Worm (Caenorhabditis elegans) whole organism, young adult: ENCODE measurements around the gene dmsr-1.

Experiments
- B0019.2 ChIP-seq: fragments of 200-800 bp; sonication (Bioruptor generic); conservative IDR thresholded peaks from 2 replicates; pipeline ENCODE4 v1.3.6; 2022; ENCODE audit warnings: missing genetic modification reagents, missing genetic modification characterization, missing compliant biosample characterization
- B0261.1 ChIP-seq: sonication (generic microtip); optimal IDR thresholded peaks from 2 replicates; lab custom pipeline; 2016; ENCODE audit warnings: mild to moderate bottlenecking, missing genetic modification characterization, moderate library complexity, missing compliant biosample characterization
- F10E7.11 ChIP-seq: sonication (generic microtip); optimal IDR thresholded peaks from 2 replicates; lab custom pipeline; 2017; ENCODE audit warnings: mild to moderate bottlenecking, missing genetic modification characterization, moderate library complexity, missing compliant biosample characterization
- F22D6.2 ChIP-seq: sonication (generic microtip); optimal IDR thresholded peaks from 2 replicates; lab custom pipeline; 2016; ENCODE audit warnings: mild to moderate bottlenecking, missing genetic modification characterization, missing compliant biosample characterization
- F52B5.7 ChIP-seq: sonication (generic microtip); optimal IDR thresholded peaks from 2 replicates; lab custom pipeline; 2016; ENCODE audit warnings: mild to moderate bottlenecking, missing genetic modification characterization, missing compliant biosample characterization
- T26A5.8 ChIP-seq: sonication (generic microtip); optimal IDR thresholded peaks from 2 replicates; lab custom pipeline; 2016; ENCODE audit warnings: missing genetic modification characterization, missing compliant biosample characterization
- Y53F4B.3 ChIP-seq: fragments of 200-800 bp; sonication (Bioruptor generic); IDR thresholded peaks from 2 replicates; pipeline ENCODE4 v1.3.6; 2022; ENCODE audit warnings: missing genetic modification reagents, missing genetic modification characterization, missing compliant biosample characterization
- Y56A3A.18 ChIP-seq: fragments of 200-800 bp; sonication (Bioruptor generic); IDR thresholded peaks from 2 replicates; pipeline ENCODE4 v1.3.6; 2022; ENCODE audit warnings: missing genetic modification reagents, missing genetic modification characterization, missing compliant biosample characterization
- akir-1 ChIP-seq: fragments of 200-800 bp; sonication (Bioruptor generic); optimal IDR thresholded peaks from 2 replicates; lab custom pipeline; 2018; ENCODE audit warnings: mild to moderate bottlenecking, missing genetic modification characterization, moderate library complexity, missing compliant biosample characterization
- aptf-2 ChIP-seq: fragments of 200-800 bp; sonication (Bioruptor generic); conservative IDR thresholded peaks from 2 replicates; pipeline ENCODE4 v1.3.6; 2022; ENCODE audit warnings: missing genetic modification reagents, missing genetic modification characterization, missing compliant biosample characterization
- athp-1 ChIP-seq: sonication (generic microtip); optimal IDR thresholded peaks from 2 replicates; lab custom pipeline; 2017; ENCODE audit warnings: mild to moderate bottlenecking, missing genetic modification characterization, missing compliant biosample characterization
- cebp-2 ChIP-seq: fragments of 200-800 bp; sonication (Bioruptor generic); IDR thresholded peaks from 2 replicates; pipeline ENCODE4 v1.3.6; 2022; ENCODE audit warnings: missing genetic modification characterization, missing compliant biosample characterization
- ceh-91 ChIP-seq: fragments of 200-800 bp; sonication (Bioruptor generic); IDR thresholded peaks from 2 replicates; pipeline ENCODE4 v1.3.6; 2022; ENCODE audit warnings: missing genetic modification reagents, missing genetic modification characterization, missing compliant biosample characterization
- dpff-1 ChIP-seq: sonication (generic microtip); optimal IDR thresholded peaks from 2 replicates; lab custom pipeline; 2017; ENCODE audit warnings: mild to moderate bottlenecking, missing genetic modification characterization, missing compliant biosample characterization
- dpl-1 ChIP-seq: fragments of 150-350 bp; optimal IDR thresholded peaks from 2 replicates; lab custom pipeline; 2014; ENCODE audit warnings: missing biosample characterization, missing genetic modification reagents, missing genetic modification characterization
- gei-17 ChIP-seq: fragments of 200-800 bp; sonication (Bioruptor generic); optimal IDR thresholded peaks from 2 replicates; lab custom pipeline; 2018; ENCODE audit warnings: mild to moderate bottlenecking, missing genetic modification characterization, missing compliant biosample characterization
- him-1 ChIP-seq: sonication (generic microtip); optimal IDR thresholded peaks from 2 replicates; lab custom pipeline; 2016; ENCODE audit warnings: missing genotype, missing genetic modification reagents, missing genetic modification characterization, missing compliant biosample characterization
- hlh-26 ChIP-seq: fragments of 200-800 bp; sonication (Bioruptor generic); conservative IDR thresholded peaks from 2 replicates; pipeline ENCODE4 v1.3.6; 2022; ENCODE audit warnings: missing genetic modification reagents, missing genetic modification characterization, missing compliant biosample characterization
- let-526 ChIP-seq: fragments of 200-800 bp; sonication (Bioruptor generic); IDR thresholded peaks from 2 replicates; pipeline ENCODE4 v1.3.6; 2022; ENCODE audit warnings: missing genetic modification reagents, missing genetic modification characterization, missing compliant biosample characterization
- let-607 ChIP-seq, 2 experiments: fragments of 200-800 bp in 1 of 2; sonication (Bioruptor generic) in 1 of 2; sonication (generic microtip) in 1 of 2; optimal IDR thresholded peaks; 2 replicates each; lab custom pipeline; 2016 to 2018; ENCODE audit warnings: mild to moderate bottlenecking in 2 of 2, missing compliant biosample characterization in 2 of 2, missing genetic modification characterization in 2 of 2, moderate library complexity in 2 of 2, missing genotype in 1 of 2
- lin-40 ChIP-seq: sonication (generic microtip); optimal IDR thresholded peaks from 2 replicates; lab custom pipeline; 2016; ENCODE audit warnings: missing genetic modification characterization, mild to moderate bottlenecking, missing compliant biosample characterization, missing genotype, missing genetic modification reagents
- lin-54 ChIP-seq: fragments of 200-800 bp; sonication (Bioruptor generic); optimal IDR thresholded peaks from 2 replicates; lab custom pipeline; 2018; ENCODE audit warnings: mild to moderate bottlenecking, missing genetic modification characterization, missing compliant biosample characterization
- lsl-1 ChIP-seq: fragments of 200-800 bp; sonication (Bioruptor generic); optimal IDR thresholded peaks from 2 replicates; lab custom pipeline; 2018; ENCODE audit warnings: mild to moderate bottlenecking, missing genetic modification characterization, moderate library complexity, missing compliant biosample characterization
- madf-10 ChIP-seq: sonication (generic microtip); optimal IDR thresholded peaks from 2 replicates; lab custom pipeline; 2016; ENCODE audit warnings: mild to moderate bottlenecking, missing genetic modification characterization, missing compliant biosample characterization
- madf-3 ChIP-seq: fragments of 200-800 bp; sonication (Bioruptor generic); IDR thresholded peaks from 2 replicates; pipeline ENCODE4 v1.3.6; 2022; ENCODE audit warnings: missing genetic modification reagents, missing genetic modification characterization, missing compliant biosample characterization
- nhr-120 ChIP-seq: fragments of 200-800 bp; sonication (Bioruptor generic); IDR thresholded peaks from 2 replicates; pipeline ENCODE4 v1.3.6; 2022; ENCODE audit warnings: missing genetic modification characterization, missing compliant biosample characterization
- nhr-80 ChIP-seq: sonication (generic microtip); optimal IDR thresholded peaks from 2 replicates; lab custom pipeline; 2016; ENCODE audit warnings: missing genetic modification characterization, missing compliant biosample characterization
- pha-4 ChIP-seq: fragments of 150-350 bp; sonication (generic microtip); optimal IDR thresholded peaks from 2 replicates; lab custom pipeline; 2014; ENCODE audit warnings: missing biosample characterization, missing genetic modification reagents, missing genetic modification characterization
- repo-1 ChIP-seq: sonication (generic microtip); optimal IDR thresholded peaks from 2 replicates; lab custom pipeline; 2017; ENCODE audit warnings: mild to moderate bottlenecking, missing genetic modification characterization, missing compliant biosample characterization
- snpc-1.3 ChIP-seq: sonication (generic microtip); optimal IDR thresholded peaks from 2 replicates; lab custom pipeline; 2017; ENCODE audit warnings: missing genetic modification characterization, mild to moderate bottlenecking, missing compliant biosample characterization, antibody characterized with exemption, moderate library complexity, missing genotype, missing genetic modification reagents; ENCODE audit not compliant: insufficient read depth
- tlf-1 ChIP-seq: fragments of 200-800 bp; sonication (Bioruptor generic); optimal IDR thresholded peaks from 2 replicates; lab custom pipeline; 2018; ENCODE audit warnings: mild to moderate bottlenecking, missing genetic modification characterization, missing compliant biosample characterization
- unc-62 ChIP-seq: fragments of 150-350 bp; optimal IDR thresholded peaks from 2 replicates; lab custom pipeline; 2014; ENCODE audit warnings: missing biosample characterization, missing genetic modification reagents, missing genetic modification characterization
- ztf-22 ChIP-seq: fragments of 200-800 bp; sonication (Bioruptor generic); optimal IDR thresholded peaks from 2 replicates; lab custom pipeline; 2018; ENCODE audit warnings: mild to moderate bottlenecking, missing genetic modification characterization, moderate library complexity, missing compliant biosample characterization
- ztf-28 ChIP-seq: fragments of 200-800 bp; sonication (Bioruptor generic); IDR thresholded peaks from 2 replicates; pipeline ENCODE4 v1.3.6; 2022; ENCODE audit warnings: missing genetic modification reagents, missing genetic modification characterization, missing compliant biosample characterization

Gene dmsr-1

ce11 chrV:11428728-11429127 lies 9.8 kb upstream of the dmsr-1 start:
- TF ChIP-seq let-607 (tag; optimal IDR thresholded peaks at IDR 0.05; lab: Kevin White, UChicago) (no peak), nhr-80 (tag; lab: Kevin White, UChicago) (no peak), dpl-1 (no peak), athp-1 (tag; lab: Kevin White, UChicago) (no peak), F10E7.11 (tag; lab: Kevin White, UChicago) (no peak), cebp-2 (no peak), F52B5.7 (tag; lab: Kevin White, UChicago) (no peak), gei-17 (GFP tag; lab: Kevin White, UChicago) (no peak), snpc-1.3 (tag; lab: Kevin White, UChicago) (no peak), akir-1 (no peak), Y53F4B.3 (GFP tag; lab: Robert Waterston, UW) (no peak), T26A5.8 (no peak), lsl-1 (GFP tag; lab: Kevin White, UChicago) (no peak)

- no peak for TF ChIP-seq madf-3
- TF ChIP-seq B0019.2 (GFP tag; lab: Robert Waterston, UW), result no peak
- TF ChIP-seq nhr-80 (tag; lab: Kevin White, UChicago), result no peak
- no peak for TF ChIP-seq akir-1
- TF ChIP-seq tlf-1 (GFP tag; lab: Kevin White, UChicago), result no peak
- no peak for TF ChIP-seq hlh-26 (GFP tag; lab: Robert Waterston, UW)
- no peak for TF ChIP-seq aptf-2 (GFP tag; lab: Robert Waterston, UW)
- no peak for TF ChIP-seq dpff-1 (tag; lab: Kevin White, UChicago)
- no peak for TF ChIP-seq cebp-2
- no peak for TF ChIP-seq unc-62 (GFP tag; lab: Kevin White, UChicago)
Measured at ce11 chrV:11430823-11431222, 7.7 kb upstream of the dmsr-1 start.

DNA sequence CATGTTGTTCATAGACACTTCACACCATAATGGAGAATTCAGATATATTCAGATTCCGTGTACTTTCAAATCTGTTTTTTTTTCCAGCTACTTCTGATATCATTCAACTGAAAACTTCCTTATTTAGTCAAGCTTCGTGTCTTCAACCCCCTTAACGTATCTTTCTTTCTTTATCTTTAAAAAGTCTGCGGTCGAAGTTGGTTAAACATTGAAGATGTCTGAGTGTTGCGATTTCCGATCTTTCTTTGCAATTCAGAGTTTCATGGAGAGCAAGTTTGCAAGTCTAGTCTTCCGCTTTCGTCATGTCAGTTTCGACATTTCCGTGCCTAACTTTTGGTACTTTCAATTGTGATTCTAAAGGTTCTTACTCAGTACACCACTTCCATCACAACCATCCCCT lies 3.3 kb upstream of the dmsr-1 start:
- TF ChIP-seq repo-1 (tag; lab: Kevin White, UChicago) (no peak), F10E7.11 (tag; lab: Kevin White, UChicago) (no peak), nhr-120 (GFP tag; lab: Robert Waterston, UW) (no peak), madf-3 (no peak), pha-4 (tag; lab: Kevin White, UChicago) (no peak)
- TF ChIP-seq, all 124 proteins: peak for 0

ce11 chrV:11436407-11436806 lies 2.2 kb upstream of the dmsr-1 start:
- no peak for TF ChIP-seq lin-54 (GFP tag; lab: Kevin White, UChicago)
- TF ChIP-seq ceh-91 (GFP tag; lab: Robert Waterston, UW), result no peak
- no peak for TF ChIP-seq ztf-28 (GFP tag; lab: Robert Waterston, UW)
- no peak for TF ChIP-seq F22D6.2 (tag; lab: Kevin White, UChicago)
- TF ChIP-seq let-526 (GFP tag; lab: Robert Waterston, UW), result no peak
- no peak for TF ChIP-seq madf-10 (tag; lab: Kevin White, UChicago)
- TF ChIP-seq lin-40 (tag; lab: Kevin White, UChicago), result no peak
- TF ChIP-seq him-1 (tag; lab: Kevin White, UChicago), result no peak
- no peak for TF ChIP-seq Y56A3A.18 (GFP tag; lab: Robert Waterston, UW)
- no peak for TF ChIP-seq hlh-26 (GFP tag; lab: Robert Waterston, UW)
- no peak for TF ChIP-seq ztf-22 (GFP tag; lab: Kevin White, UChicago)
- no peak for TF ChIP-seq B0261.1 (tag; lab: Kevin White, UChicago)
- TF ChIP-seq dpff-1 (tag; lab: Kevin White, UChicago), result no peak
